Worm (Caenorhabditis elegans) whole organism, L3 larva: ENCODE results near the gene acr-24.

Experiments
- R02D3.7 ChIP-seq: fragments of 150-350 bp; optimal IDR thresholded peaks from 2 replicates; lab custom pipeline; 2014; ENCODE audit warnings: missing biosample characterization, missing genetic modification characterization
- ceh-9 ChIP-seq: sonication (generic microtip); optimal IDR thresholded peaks from 2 replicates; lab custom pipeline; 2018; ENCODE audit warnings: missing biosample characterization, missing genetic modification characterization
- pha-4 ChIP-seq: fragments of 150-350 bp; optimal IDR thresholded peaks from 2 replicates; lab custom pipeline; 2014; ENCODE audit warnings: missing biosample characterization, missing genetic modification reagents, missing genetic modification characterization

ce11 chrIV:15475829-15476228 lies 21.5 kb upstream of the acr-24 start:
- TF ChIP-seq ceh-9 (tag; lab: Kevin White, UChicago), result no peak
- TF ChIP-seq R02D3.7, result no peak
- no peak for TF ChIP-seq pha-4
